Worm (Caenorhabditis elegans) whole organism, L4 larva: Measurements from ENCODE around the gene egl-23.

ENCODE experiments used
- F26F4.8 ChIP-seq: fragments of 200-800 bp; sonication (Bioruptor generic); conservative IDR thresholded peaks from 2 replicates; pipeline ENCODE4 v1.3.6; 2022; ENCODE audit warnings: missing genetic modification characterization, missing compliant biosample characterization
- F37D6.2 ChIP-seq: sonication (generic microtip); optimal IDR thresholded peaks from 2 replicates; lab custom pipeline; 2016; ENCODE audit warnings: mild to moderate bottlenecking, missing genetic modification characterization, missing compliant biosample characterization
- F44E2.7 ChIP-seq: fragments of 200-800 bp; sonication (Bioruptor generic); IDR thresholded peaks from 2 replicates; pipeline ENCODE4 v2.1.2; 2022; ENCODE audit warnings: missing genetic modification characterization, missing compliant biosample characterization
- F49E8.2 ChIP-seq: sonication (generic microtip); optimal IDR thresholded peaks from 2 replicates; lab custom pipeline; 2016; ENCODE audit warnings: missing compliant biosample characterization, mild to moderate bottlenecking, missing genetic modification characterization, borderline replicate concordance
- T20F7.1 ChIP-seq: fragments of 200-800 bp; sonication (Bioruptor generic); optimal IDR thresholded peaks from 2 replicates; lab custom pipeline; 2018; ENCODE audit warnings: mild to moderate bottlenecking, missing genetic modification characterization, missing compliant biosample characterization
- T26A8.4 ChIP-seq: fragments of 200-800 bp; sonication (Bioruptor generic); IDR thresholded peaks from 2 replicates; pipeline ENCODE4 v1.3.6; 2022; ENCODE audit warnings: missing genetic modification characterization, missing compliant biosample characterization
- Y105C5A.15 ChIP-seq: fragments of 200-800 bp; sonication (Bioruptor generic); IDR thresholded peaks from 2 replicates; pipeline ENCODE4 v1.3.6; 2022; ENCODE audit warnings: missing genetic modification characterization, missing compliant biosample characterization
- aly-2 ChIP-seq: sonication (generic microtip); optimal IDR thresholded peaks from 2 replicates; lab custom pipeline; 2018; ENCODE audit warnings: missing biosample characterization, missing genetic modification characterization
- arid-1 ChIP-seq: fragments of 200-800 bp; sonication (Bioruptor generic); conservative IDR thresholded peaks from 2 replicates; pipeline ENCODE4 v1.3.6; 2022; ENCODE audit warnings: missing genetic modification reagents, missing genetic modification characterization, missing compliant biosample characterization
- egl-27 ChIP-seq: sonication (generic microtip); optimal IDR thresholded peaks from 3 replicates; lab custom pipeline; 2017; ENCODE audit warnings: missing biosample characterization, missing genetic modification reagents, missing genetic modification characterization
- egl-43 ChIP-seq: fragments of 200-800 bp; sonication (Bioruptor generic); IDR thresholded peaks from 2 replicates; pipeline ENCODE4 v1.3.6; 2022; ENCODE audit warnings: missing genetic modification reagents, missing genetic modification characterization, missing compliant biosample characterization
- fkh-10 ChIP-seq: fragments of 150-350 bp; optimal IDR thresholded peaks from 2 replicates; lab custom pipeline; 2014; ENCODE audit warnings: missing biosample characterization, missing genetic modification reagents, missing genetic modification characterization
- gei-8 ChIP-seq: fragments of 200-800 bp; sonication (Bioruptor generic); optimal IDR thresholded peaks from 2 replicates; lab custom pipeline; 2018; ENCODE audit warnings: mild to moderate bottlenecking, missing genetic modification characterization, missing compliant biosample characterization
- lin-13 ChIP-seq: fragments of 150-350 bp; optimal IDR thresholded peaks from 2 replicates; lab custom pipeline; 2014; ENCODE audit warnings: missing biosample characterization, missing genetic modification reagents, missing genetic modification characterization
- lin-15B ChIP-seq: fragments of 150-350 bp; sonication (generic microtip); optimal IDR thresholded peaks from 3 replicates; lab custom pipeline; 2014; ENCODE audit warnings: missing biosample characterization, missing genetic modification characterization
- lin-38 ChIP-seq: fragments of 200-800 bp; sonication (Bioruptor generic); IDR thresholded peaks from 2 replicates; pipeline ENCODE4 v1.3.6; 2022; ENCODE audit warnings: missing genetic modification reagents, missing genetic modification characterization, missing compliant biosample characterization
- lsy-2 ChIP-seq, 2 experiments: fragments of 150-350 bp in 1 of 2; sonication (generic microtip) in 1 of 2; optimal IDR thresholded peaks; 2 replicates each; lab custom pipeline; 2014 to 2017; ENCODE audit warnings: missing biosample characterization in 2 of 2, missing genetic modification characterization in 2 of 2
- madf-9 ChIP-seq: fragments of 200-800 bp; sonication (Bioruptor generic); conservative IDR thresholded peaks from 2 replicates; pipeline ENCODE4 v1.3.6; 2022; ENCODE audit warnings: missing genetic modification reagents, missing genetic modification characterization, missing compliant biosample characterization
- mep-1 ChIP-seq: fragments of 150-350 bp; sonication (generic microtip); optimal IDR thresholded peaks from 3 replicates; lab custom pipeline; 2014; ENCODE audit warnings: missing biosample characterization, missing genetic modification characterization
- mxl-3 ChIP-seq: fragments of 200-800 bp; sonication (Bioruptor generic); optimal IDR thresholded peaks from 2 replicates; lab custom pipeline; 2018; ENCODE audit warnings: mild to moderate bottlenecking, missing genetic modification characterization, missing compliant biosample characterization
- nhr-102 ChIP-seq: sonication (generic microtip); optimal IDR thresholded peaks from 2 replicates; lab custom pipeline; 2016; ENCODE audit warnings: mild to moderate bottlenecking, missing genetic modification characterization, moderate library complexity, missing compliant biosample characterization
- nhr-28 ChIP-seq: fragments of 150-350 bp; optimal IDR thresholded peaks from 2 replicates; lab custom pipeline; 2014; ENCODE audit warnings: missing biosample characterization, missing genetic modification characterization
- nhr-41 ChIP-seq: fragments of 200-800 bp; sonication (Bioruptor generic); IDR thresholded peaks from 2 replicates; pipeline ENCODE4 v1.3.6; 2022; ENCODE audit warnings: missing genetic modification reagents, missing genetic modification characterization, missing compliant biosample characterization
- nhr-48 ChIP-seq: sonication (generic microtip); optimal IDR thresholded peaks from 2 replicates; lab custom pipeline; 2016; ENCODE audit warnings: mild to moderate bottlenecking, missing genetic modification characterization, missing compliant biosample characterization
- skn-1 ChIP-seq: fragments of 150-350 bp; optimal IDR thresholded peaks from 2 replicates; lab custom pipeline; 2014; ENCODE audit warnings: missing biosample characterization, missing genetic modification characterization
- snpc-4 ChIP-seq: fragments of 150-350 bp; optimal IDR thresholded peaks from 2 replicates; lab custom pipeline; 2014; ENCODE audit warnings: missing biosample characterization, missing genetic modification characterization
- spr-3 ChIP-seq: fragments of 200-800 bp; sonication (Bioruptor generic); optimal IDR thresholded peaks from 2 replicates; lab custom pipeline; 2018; ENCODE audit warnings: mild to moderate bottlenecking, missing genetic modification characterization, missing compliant biosample characterization
- zip-2 ChIP-seq: fragments of 150-350 bp; optimal IDR thresholded peaks from 2 replicates; lab custom pipeline; 2014; ENCODE audit warnings: missing biosample characterization, missing genetic modification characterization

Gene egl-23

ce11 chrIV:14050442-14050841 is 61.6 kb downstream of the egl-23 start (continued):
- TF ChIP-seq lin-15B (tag; lab: Kevin White, UChicago) (no peak), nhr-28 (tag; lab: Kevin White, UChicago) (peak; percentile 99), nhr-102 (tag; lab: Kevin White, UChicago) (no peak), F37D6.2 (tag; lab: Kevin White, UChicago) (no peak), nhr-41 (GFP tag; lab: Robert Waterston, UW) (no peak), T20F7.1 (GFP tag; lab: Kevin White, UChicago) (no peak), egl-43 (GFP tag; lab: Robert Waterston, UW) (no peak), F44E2.7 (GFP tag; lab: Robert Waterston, UW) (no peak), zip-2 (tag; lab: Kevin White, UChicago) (no peak), mep-1 (tag; lab: Kevin White, UChicago) (no peak), lin-13 (GFP tag; lab: Kevin White, UChicago) (no peak), mxl-3 (GFP tag; lab: Kevin White, UChicago) (no peak), F49E8.2 (no peak)
- TF ChIP-seq, all 104 proteins: peak for 6

ce11 chrIV:14050900-14051299 is 62.0 kb downstream of the egl-23 start, which contains the start of gene semo-1:
Gene semo-1 (plus strand): TSS chrIV:14051200.
- TF ChIP-seq nhr-41 (GFP tag; lab: Robert Waterston, UW) (no peak), egl-27 (tag; lab: Kevin White, UChicago) (no peak), madf-9 (GFP tag; lab: Robert Waterston, UW) (no peak), nhr-48 (tag; lab: Kevin White, UChicago) (no peak), Y105C5A.15 (GFP tag; lab: Robert Waterston, UW) (no peak), lsy-2 (tag; optimal IDR thresholded peaks at IDR 0.05; lab: Kevin White, UChicago) (no peak), F44E2.7 (GFP tag; lab: Robert Waterston, UW) (no peak), fkh-10 (GFP tag; lab: Kevin White, UChicago) (no peak), lin-38 (no peak), snpc-4 (tag; lab: Kevin White, UChicago) (no peak), F37D6.2 (tag; lab: Kevin White, UChicago) (no peak), T26A8.4 (GFP tag; lab: Robert Waterston, UW) (no peak), skn-1 (no peak), gei-8 (GFP tag; lab: Kevin White, UChicago) (no peak)

ce11 chrIV:14060612-14061011 is 71.7 kb downstream of the egl-23 start, which contains the start of gene Y37A1B.4:
Gene Y37A1B.4 (minus strand): TSS chrIV:14060712.
- TF ChIP-seq spr-3 (GFP tag; lab: Kevin White, UChicago): no peak
- TF ChIP-seq egl-27 (tag; lab: Kevin White, UChicago): no peak
- TF ChIP-seq lin-38: 0 out of 2 replicates have a peak, but pooled peaks have one; percentile 5
- no peak for TF ChIP-seq aly-2 (tag; lab: Kevin White, UChicago)
- no peak for TF ChIP-seq F26F4.8
- no peak for TF ChIP-seq nhr-28 (tag; lab: Kevin White, UChicago)
- no peak for TF ChIP-seq arid-1 (GFP tag; lab: Robert Waterston, UW)
- no peak for TF ChIP-seq nhr-102 (tag; lab: Kevin White, UChicago)
- TF ChIP-seq egl-43 (GFP tag; lab: Robert Waterston, UW): no peak
